Fruit fly (Drosophila melanogaster) whole organism, adult: ENCODE data around the gene shv.
"Not testable (repeated sequence)": the region's sequence is repeated elsewhere in the genome, so short reads cannot be mapped to it uniquely, and the experiment has no call there.

Experiments
- CG11617 ChIP-seq: fragments of 200-800 bp; sonication (Bioruptor generic); optimal IDR thresholded peaks from 2 replicates; lab custom pipeline; 2017; ENCODE audit warnings: mild to moderate bottlenecking, missing biosample characterization, missing genetic modification reagents, missing genetic modification characterization
- CG12768 ChIP-seq: fragments of 200-800 bp; sonication (Bioruptor generic); optimal IDR thresholded peaks from 2 replicates; lab custom pipeline; 2017; ENCODE audit warnings: missing biosample characterization, missing genetic modification characterization, mild to moderate bottlenecking, moderate library complexity, missing genetic modification reagents
- CG14711 ChIP-seq: fragments of 200-800 bp; sonication (Bioruptor generic); optimal IDR thresholded peaks from 2 replicates; lab custom pipeline; 2018; ENCODE audit warnings: missing biosample characterization, mild to moderate bottlenecking, missing genetic modification characterization, moderate library complexity
- CG1620 ChIP-seq: fragments of 200-800 bp; sonication (Bioruptor generic); optimal IDR thresholded peaks from 2 replicates; lab custom pipeline; 2016; ENCODE audit warnings: missing biosample characterization, missing genetic modification characterization
- CG33017 ChIP-seq: fragments of 200-800 bp; sonication (Bioruptor generic); optimal IDR thresholded peaks from 2 replicates; lab custom pipeline; 2018; ENCODE audit warnings: missing biosample characterization, mild to moderate bottlenecking, missing genetic modification characterization, moderate library complexity
- CG5204 ChIP-seq: fragments of 200-800 bp; sonication (Bioruptor generic); optimal IDR thresholded peaks from 2 replicates; lab custom pipeline; 2016; ENCODE audit warnings: missing biosample characterization, missing genetic modification characterization
- CG7045 ChIP-seq: fragments of 200-800 bp; sonication (Bioruptor generic); optimal IDR thresholded peaks from 2 replicates; lab custom pipeline; 2017; ENCODE audit warnings: missing biosample characterization, mild to moderate bottlenecking, missing genetic modification characterization
- CG7101 ChIP-seq: fragments of 200-800 bp; sonication (Bioruptor generic); optimal IDR thresholded peaks from 2 replicates; lab custom pipeline; 2018; ENCODE audit warnings: missing biosample characterization, mild to moderate bottlenecking, missing genetic modification characterization, moderate library complexity
- Clk ChIP-seq: fragments of 200-800 bp; sonication (Bioruptor generic); optimal IDR thresholded peaks from 2 replicates; lab custom pipeline; 2017; ENCODE audit warnings: missing biosample characterization, missing genetic modification characterization
- Crg-1 ChIP-seq: fragments of 200-800 bp; sonication (Bioruptor generic); optimal IDR thresholded peaks from 2 replicates; lab custom pipeline; 2016; ENCODE audit warnings: missing biosample characterization, missing genetic modification characterization
- Hr96 ChIP-seq: fragments of 200-800 bp; sonication (Bioruptor generic); optimal IDR thresholded peaks from 2 replicates; lab custom pipeline; 2016; ENCODE audit warnings: missing biosample characterization, missing genetic modification characterization
- Mnt ChIP-seq: fragments of 200-800 bp; sonication (Bioruptor generic); optimal IDR thresholded peaks from 2 replicates; lab custom pipeline; 2016; ENCODE audit warnings: missing biosample characterization, mild to moderate bottlenecking, missing genetic modification characterization
- bab1 ChIP-seq: fragments of 200-800 bp; sonication (Bioruptor generic); optimal IDR thresholded peaks from 3 replicates; lab custom pipeline; 2019; ENCODE audit warnings: missing biosample characterization, mild to moderate bottlenecking, missing genetic modification characterization, moderate library complexity
- cnc ChIP-seq, 2 experiments: fragments of >200 bp; optimal IDR thresholded peaks; 2 replicates each; lab custom pipeline; 2017
- kay ChIP-seq: fragments of 200-800 bp; sonication (Bioruptor generic); peaks from one replicate; lab custom pipeline; 2016; ENCODE audit warnings: missing biosample characterization, missing genetic modification characterization, borderline replicate concordance
- ovo ChIP-seq: fragments of 200-800 bp; sonication (Bioruptor generic); optimal IDR thresholded peaks from 2 replicates; lab custom pipeline; 2016; ENCODE audit warnings: missing biosample characterization, missing genetic modification characterization
- pad ChIP-seq: fragments of 200-800 bp; sonication (Bioruptor generic); optimal IDR thresholded peaks from 3 replicates; lab custom pipeline; 2017; ENCODE audit warnings: missing biosample characterization, missing genetic modification characterization, mild to moderate bottlenecking, moderate library complexity, missing genetic modification reagents
- tj ChIP-seq: fragments of 200-800 bp; sonication (Bioruptor generic); optimal IDR thresholded peaks from 3 replicates; lab custom pipeline; 2017; ENCODE audit warnings: missing biosample characterization, mild to moderate bottlenecking, missing genetic modification characterization, moderate library complexity
- toe ChIP-seq: fragments of 200-800 bp; sonication (Bioruptor generic); optimal IDR thresholded peaks from 2 replicates; lab custom pipeline; 2016; ENCODE audit warnings: missing biosample characterization, missing genetic modification characterization

The shv gene

DNA sequence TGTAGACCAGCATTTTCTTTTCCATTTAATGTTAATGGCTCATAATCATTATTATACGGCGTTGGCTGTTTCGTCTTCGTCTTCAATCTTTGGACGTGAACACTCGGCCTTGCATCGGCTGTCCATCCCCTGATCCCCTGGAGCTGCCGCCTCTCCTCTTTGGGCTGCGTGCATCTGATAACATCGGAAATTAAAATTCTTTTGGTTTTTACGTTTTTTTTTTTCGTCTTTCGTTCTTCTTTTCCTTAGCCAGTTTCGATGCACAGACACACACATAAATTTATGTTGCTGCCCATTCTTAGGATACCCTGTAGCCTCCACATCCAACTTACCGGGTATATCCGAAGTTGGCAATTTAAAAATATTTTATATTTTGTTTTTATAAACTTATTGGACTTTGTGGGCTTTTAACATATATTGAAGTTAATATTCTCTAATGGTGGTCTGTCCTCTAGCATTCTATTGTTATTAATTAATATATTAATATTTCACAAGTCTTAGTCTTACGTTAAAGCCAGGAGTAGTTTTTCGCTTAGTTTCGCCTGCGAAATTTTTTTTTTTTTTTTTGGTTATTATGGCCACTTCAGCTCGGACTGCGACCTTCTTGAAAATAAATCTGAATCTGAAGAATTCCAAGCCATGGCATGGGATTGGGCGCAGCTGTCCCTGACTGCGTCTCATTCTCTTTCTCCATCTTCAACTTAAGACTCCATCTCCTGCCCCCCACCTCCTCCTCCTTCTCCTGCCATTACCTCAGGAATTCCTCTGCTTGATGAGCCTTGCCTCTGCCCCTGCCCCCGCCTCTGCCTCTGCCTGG is 12.1 kb upstream of the shv start:
- TF ChIP-seq ovo (GFP tag; lab: Kevin White, UChicago), result no peak
- no peak for TF ChIP-seq CG7101 (tag; lab: Kevin White, UChicago)
- no peak for TF ChIP-seq Clk (GFP tag; lab: Kevin White, UChicago)
- TF ChIP-seq Hr96, result no peak
- TF ChIP-seq CG14711 (tag; lab: Kevin White, UChicago), result no peak
- TF ChIP-seq Mnt (GFP tag; lab: Kevin White, UChicago), result no peak
- no peak for TF ChIP-seq tj (GFP tag; lab: Kevin White, UChicago)
- TF ChIP-seq CG12768 (GFP tag; lab: Kevin White, UChicago), result no peak
- no peak for TF ChIP-seq toe (GFP tag; lab: Kevin White, UChicago)
- TF ChIP-seq CG5204 (GFP tag; lab: Kevin White, UChicago), result no peak
- TF ChIP-seq CG11617 (GFP tag; lab: Kevin White, UChicago), result no peak
- no peak for TF ChIP-seq Crg-1 (GFP tag; lab: Kevin White, UChicago)

DNA sequence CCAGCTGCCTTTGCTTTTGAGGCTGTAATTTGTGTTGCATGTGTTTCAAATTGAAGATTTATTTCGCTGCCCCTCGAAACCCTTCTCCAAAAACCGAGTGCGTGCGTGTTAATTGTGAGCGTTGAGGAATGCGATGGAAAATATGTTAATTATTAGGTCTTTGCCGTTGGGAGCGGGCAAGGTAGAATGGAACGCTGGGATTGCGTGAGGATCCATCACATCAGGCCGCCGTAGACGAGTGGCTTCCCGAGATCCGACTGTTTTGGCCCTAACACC is 11.5 kb upstream of the shv start:
- TF ChIP-seq CG5204 (GFP tag; lab: Kevin White, UChicago) (no peak), CG33017 (tag; lab: Kevin White, UChicago) (no peak), Hr96 (no peak), CG7101 (tag; lab: Kevin White, UChicago) (no peak), ovo (GFP tag; lab: Kevin White, UChicago) (no peak), bab1 (no peak), tj (GFP tag; lab: Kevin White, UChicago) (no peak), pad (GFP tag; lab: Kevin White, UChicago) (no peak), Mnt (GFP tag; lab: Kevin White, UChicago) (no peak), Clk (GFP tag; lab: Kevin White, UChicago) (no peak), CG11617 (GFP tag; lab: Kevin White, UChicago) (no peak), toe (GFP tag; lab: Kevin White, UChicago) (no peak), cnc (optimal IDR thresholded peaks at IDR 0.05; lab: Kevin White, UChicago) (no peak), CG1620 (GFP tag; lab: Kevin White, UChicago) (no peak), CG14711 (tag; lab: Kevin White, UChicago) (no peak), CG7045 (GFP tag; lab: Kevin White, UChicago) (no peak)

DNA sequence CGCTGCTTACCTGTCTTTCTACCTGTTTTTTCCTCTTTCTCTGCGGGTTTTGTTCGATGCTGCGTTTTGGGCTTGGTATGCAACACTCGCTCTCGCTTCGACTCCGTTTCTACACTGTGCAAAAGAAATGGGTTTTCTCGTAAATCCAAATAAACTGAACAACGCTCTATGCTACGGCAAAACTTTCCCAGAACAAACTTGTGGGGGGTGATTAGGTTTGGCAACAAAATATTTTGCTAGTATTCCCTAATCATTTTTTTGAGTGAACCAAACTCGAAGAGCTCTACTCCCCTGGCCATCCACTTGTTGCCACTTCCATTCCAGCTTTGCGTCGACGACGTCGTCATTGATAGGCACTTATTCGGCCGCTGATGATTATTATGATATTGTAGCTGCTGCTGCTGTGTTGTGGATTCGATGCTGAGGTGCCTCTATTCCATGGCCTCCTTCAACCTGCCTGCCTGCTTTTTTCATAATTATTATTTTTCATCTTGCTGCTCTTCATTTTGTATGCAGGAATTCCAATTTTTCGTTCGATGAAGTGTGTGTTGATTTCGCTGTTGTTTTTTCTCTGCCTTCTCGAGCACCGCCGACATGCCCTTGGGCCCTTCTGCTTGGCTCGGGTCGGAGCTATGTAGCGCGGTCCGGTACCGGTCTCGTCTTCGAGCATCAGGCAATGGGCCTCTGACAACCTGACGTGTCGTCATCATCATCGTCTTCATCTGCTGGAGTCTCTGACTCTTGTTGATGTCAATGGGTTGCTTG is 10.8 kb upstream of the shv start:
- TF ChIP-seq Hr96 (no peak), CG33017 (tag; lab: Kevin White, UChicago) (no peak), Mnt (GFP tag; lab: Kevin White, UChicago) (no peak), Clk (GFP tag; lab: Kevin White, UChicago) (no peak), CG11617 (GFP tag; lab: Kevin White, UChicago) (no peak), bab1 (no peak), kay (GFP tag; lab: Kevin White, UChicago) (no peak)

- TF ChIP-seq toe (GFP tag; lab: Kevin White, UChicago), result no peak
- TF ChIP-seq pad (GFP tag; lab: Kevin White, UChicago), result no peak
- no peak for TF ChIP-seq Crg-1 (GFP tag; lab: Kevin White, UChicago)
- no peak for TF ChIP-seq Clk (GFP tag; lab: Kevin White, UChicago)
These were observed 5.8 kb upstream of the shv start for dm6 chr2L:447124-447523.

- TF ChIP-seq Crg-1 (GFP tag; lab: Kevin White, UChicago) (no peak), tj (GFP tag; lab: Kevin White, UChicago) (no peak), CG14711 (tag; lab: Kevin White, UChicago) (peak; percentile 16), CG5204 (GFP tag; lab: Kevin White, UChicago) (no peak), pad (GFP tag; lab: Kevin White, UChicago) (no peak), Clk (GFP tag; lab: Kevin White, UChicago) (no peak), CG33017 (tag; lab: Kevin White, UChicago) (no peak), CG1620 (GFP tag; lab: Kevin White, UChicago) (no peak), Hr96 (no peak), cnc (optimal IDR thresholded peaks at IDR 0.05; lab: Kevin White, UChicago) (no peak), CG11617 (GFP tag; lab: Kevin White, UChicago) (no peak), Mnt (GFP tag; lab: Kevin White, UChicago) (peak; percentile 3)
These were observed 1.0 kb upstream of the shv start for dm6 chr2L:451705-452472.

DNA sequence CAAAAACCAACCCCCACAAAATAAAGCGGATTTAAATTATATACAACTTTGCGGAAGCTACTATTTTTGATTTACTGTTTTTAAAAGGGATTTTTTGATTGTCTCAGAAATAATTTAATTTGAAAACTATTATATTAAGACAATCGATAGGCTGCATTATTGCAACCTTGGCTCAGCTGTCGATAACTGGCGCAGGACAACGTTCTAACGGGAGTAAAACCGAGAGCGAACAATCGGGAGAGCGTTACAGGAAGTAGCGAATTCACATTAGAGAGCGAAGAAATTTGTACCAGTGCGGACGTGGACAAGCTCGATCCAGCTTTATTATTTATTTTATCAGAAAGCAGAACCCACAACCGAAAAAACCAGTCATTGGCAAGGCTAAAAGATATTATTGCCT is 2.4 kb downstream of the shv start, which contains the start of gene CG4133:
CG4133 (plus strand) TSS at position 258 of the 400 bp plus-strand sequence.
- TF ChIP-seq ovo, kay, CG7045 (GFP tag; lab: Kevin White, UChicago): not testable (repeated sequence)
